Worm (Caenorhabditis elegans) whole organism, L2 larva: Measurements from ENCODE around the gene grp-1.

Source experiments
- C34F6.9 ChIP-seq: fragments of 150-350 bp; optimal IDR thresholded peaks from 2 replicates; lab custom pipeline; 2014; ENCODE audit warnings: missing biosample characterization, missing genetic modification characterization
- F13H6.1 ChIP-seq: sonication (generic microtip); optimal IDR thresholded peaks from 2 replicates; lab custom pipeline; 2016; ENCODE audit warnings: missing genetic modification characterization, missing compliant biosample characterization
- R02D3.7 ChIP-seq: fragments of 150-350 bp; optimal IDR thresholded peaks from 2 replicates; lab custom pipeline; 2014; ENCODE audit warnings: missing biosample characterization, missing genetic modification characterization
- Y55F3AM.14 ChIP-seq: fragments of 200-800 bp; sonication (Bioruptor generic); optimal IDR thresholded peaks from 2 replicates; lab custom pipeline; 2018; ENCODE audit warnings: mild to moderate bottlenecking, missing genetic modification characterization, missing compliant biosample characterization
- ZK546.5 ChIP-seq: sonication (generic microtip); optimal IDR thresholded peaks from 2 replicates; lab custom pipeline; 2017; ENCODE audit warnings: missing biosample characterization, missing genetic modification characterization
- alr-1 ChIP-seq: fragments of 150-350 bp; optimal IDR thresholded peaks from 2 replicates; lab custom pipeline; 2014; ENCODE audit warnings: missing biosample characterization, missing genetic modification characterization
- ama-1 ChIP-seq: fragments of 150-350 bp; optimal IDR thresholded peaks from 2 replicates; lab custom pipeline; 2018; ENCODE audit warnings: inconsistent platforms
- blmp-1 ChIP-seq: sonication (generic microtip); optimal IDR thresholded peaks from 2 replicates; lab custom pipeline; 2017; ENCODE audit warnings: missing genetic modification characterization, mild to moderate bottlenecking, missing compliant biosample characterization, antibody characterized with exemption, moderate library complexity; ENCODE audit not compliant: insufficient read depth
- ceh-16 ChIP-seq: fragments of 150-350 bp; optimal IDR thresholded peaks from 2 replicates; lab custom pipeline; 2014; ENCODE audit warnings: missing biosample characterization, missing genetic modification characterization
- ceh-82 ChIP-seq: fragments of 150-350 bp; optimal IDR thresholded peaks from 2 replicates; lab custom pipeline; 2014; ENCODE audit warnings: missing biosample characterization, missing genetic modification characterization
- crh-2 ChIP-seq: sonication (generic microtip); optimal IDR thresholded peaks from 2 replicates; lab custom pipeline; 2017; ENCODE audit warnings: missing biosample characterization, missing genetic modification characterization
- elt-1 ChIP-seq: fragments of 150-350 bp; optimal IDR thresholded peaks from 2 replicates; lab custom pipeline; 2014; ENCODE audit warnings: missing biosample characterization, missing genetic modification characterization
- elt-3 ChIP-seq: sonication (generic microtip); optimal IDR thresholded peaks from 2 replicates; lab custom pipeline; 2017; ENCODE audit warnings: missing biosample characterization, missing genetic modification characterization
- fos-1 ChIP-seq: fragments of 150-350 bp; optimal IDR thresholded peaks from 2 replicates; lab custom pipeline; 2014; ENCODE audit warnings: missing biosample characterization, missing genetic modification characterization
- gmeb-1 ChIP-seq: fragments of 150-350 bp; optimal IDR thresholded peaks from 2 replicates; lab custom pipeline; 2014; ENCODE audit warnings: missing biosample characterization, missing genetic modification characterization
- lin-11 ChIP-seq: fragments of 150-350 bp; sonication (generic microtip); optimal IDR thresholded peaks from 2 replicates; lab custom pipeline; 2014; ENCODE audit warnings: missing biosample characterization, missing genetic modification characterization, inconsistent platforms, mixed read lengths
- lin-13 ChIP-seq: fragments of 150-350 bp; optimal IDR thresholded peaks from 2 replicates; lab custom pipeline; 2014; ENCODE audit warnings: missing biosample characterization, missing genetic modification reagents, missing genetic modification characterization
- lsy-2 ChIP-seq, 2 experiments: fragments of 150-350 bp in 1 of 2; sonication (generic microtip) in 1 of 2; optimal IDR thresholded peaks; 2 replicates each; lab custom pipeline; 2014 to 2017; ENCODE audit warnings: missing biosample characterization in 2 of 2, missing genetic modification characterization in 2 of 2
- mab-5 ChIP-seq: fragments of 150-350 bp; optimal IDR thresholded peaks from 2 replicates; lab custom pipeline; 2014; ENCODE audit warnings: missing biosample characterization, missing genetic modification characterization
- mbf-1 ChIP-seq: sonication (generic microtip); optimal IDR thresholded peaks from 2 replicates; lab custom pipeline; 2017; ENCODE audit warnings: missing biosample characterization, missing genetic modification characterization
- mdl-1 ChIP-seq, 2 experiments: fragments of 150-350 bp in 1 of 2; sonication (generic microtip) in 1 of 2; optimal IDR thresholded peaks; 2 replicates each; lab custom pipeline; 2017; ENCODE audit warnings: missing biosample characterization in 2 of 2, missing genetic modification characterization in 2 of 2
- nhr-10 ChIP-seq: sonication (generic microtip); optimal IDR thresholded peaks from 2 replicates; lab custom pipeline; 2017; ENCODE audit warnings: missing biosample characterization, missing genetic modification characterization
- nhr-11 ChIP-seq: fragments of 150-350 bp; optimal IDR thresholded peaks from 2 replicates; lab custom pipeline; 2014; ENCODE audit warnings: missing biosample characterization, missing genetic modification characterization
- nhr-129 ChIP-seq: fragments of 150-350 bp; optimal IDR thresholded peaks from 2 replicates; lab custom pipeline; 2014; ENCODE audit warnings: missing biosample characterization, missing genetic modification characterization
- nhr-21 ChIP-seq: fragments of 150-350 bp; optimal IDR thresholded peaks from 2 replicates; lab custom pipeline; 2014; ENCODE audit warnings: missing biosample characterization, missing genetic modification characterization
- nhr-237 ChIP-seq: fragments of 150-350 bp; optimal IDR thresholded peaks from 2 replicates; lab custom pipeline; 2014; ENCODE audit warnings: missing biosample characterization, missing genetic modification characterization
- nhr-25 ChIP-seq: fragments of 150-350 bp; sonication (generic microtip); optimal IDR thresholded peaks from 3 replicates; lab custom pipeline; 2014; ENCODE audit warnings: missing biosample characterization, missing genetic modification characterization
- sem-4 ChIP-seq: fragments of 150-350 bp; optimal IDR thresholded peaks from 2 replicates; lab custom pipeline; 2014; ENCODE audit warnings: missing biosample characterization, missing genetic modification reagents, missing genetic modification characterization
- skn-1 ChIP-seq: sonication (generic microtip); optimal IDR thresholded peaks from 2 replicates; lab custom pipeline; 2017; ENCODE audit warnings: missing biosample characterization, missing genetic modification characterization
- sma-3 ChIP-seq: sonication (generic microtip); optimal IDR thresholded peaks from 2 replicates; lab custom pipeline; 2016; ENCODE audit warnings: missing genetic modification reagents, missing genetic modification characterization, missing compliant biosample characterization
- sma-9 ChIP-seq, 2 experiments: fragments of 150-350 bp in 1 of 2; sonication (generic microtip) in 1 of 2; optimal IDR thresholded peaks; 2 replicates each; lab custom pipeline; 2014 to 2016; ENCODE audit warnings: missing genetic modification characterization in 2 of 2, mild to moderate bottlenecking in 1 of 2, missing biosample characterization in 1 of 2, missing compliant biosample characterization in 1 of 2, missing genetic modification reagents in 1 of 2, moderate library complexity in 1 of 2
- snpc-4 ChIP-seq: fragments of 150-350 bp; optimal IDR thresholded peaks from 2 replicates; lab custom pipeline; 2014; ENCODE audit warnings: missing biosample characterization, missing genetic modification characterization
- unc-39 ChIP-seq: fragments of 150-350 bp; optimal IDR thresholded peaks from 2 replicates; lab custom pipeline; 2014; ENCODE audit warnings: missing biosample characterization, missing genetic modification characterization
- unc-55 ChIP-seq: fragments of 150-350 bp; sonication (generic microtip); optimal IDR thresholded peaks from 3 replicates; lab custom pipeline; 2014; ENCODE audit warnings: missing biosample characterization, missing genetic modification reagents, missing genetic modification characterization
- unc-62 ChIP-seq: fragments of 150-350 bp; optimal IDR thresholded peaks from 2 replicates; lab custom pipeline; 2014; ENCODE audit warnings: missing biosample characterization, missing genetic modification reagents, missing genetic modification characterization
- zag-1 ChIP-seq: fragments of 150-350 bp; optimal IDR thresholded peaks from 2 replicates; lab custom pipeline; 2014; ENCODE audit warnings: missing biosample characterization, missing genetic modification characterization
- ztf-1 ChIP-seq: fragments of 200-800 bp; sonication (Bioruptor generic); conservative IDR thresholded peaks from 2 replicates; pipeline ENCODE4 v1.3.6; 2022; ENCODE audit warnings: missing genetic modification characterization, missing compliant biosample characterization
- ztf-11 ChIP-seq: sonication (generic microtip); optimal IDR thresholded peaks from 2 replicates; lab custom pipeline; 2017; ENCODE audit warnings: missing biosample characterization, missing genetic modification characterization
- ztf-4 ChIP-seq: fragments of 150-350 bp; optimal IDR thresholded peaks from 2 replicates; lab custom pipeline; 2014; ENCODE audit warnings: missing biosample characterization, missing genetic modification characterization

Gene grp-1

DNA sequence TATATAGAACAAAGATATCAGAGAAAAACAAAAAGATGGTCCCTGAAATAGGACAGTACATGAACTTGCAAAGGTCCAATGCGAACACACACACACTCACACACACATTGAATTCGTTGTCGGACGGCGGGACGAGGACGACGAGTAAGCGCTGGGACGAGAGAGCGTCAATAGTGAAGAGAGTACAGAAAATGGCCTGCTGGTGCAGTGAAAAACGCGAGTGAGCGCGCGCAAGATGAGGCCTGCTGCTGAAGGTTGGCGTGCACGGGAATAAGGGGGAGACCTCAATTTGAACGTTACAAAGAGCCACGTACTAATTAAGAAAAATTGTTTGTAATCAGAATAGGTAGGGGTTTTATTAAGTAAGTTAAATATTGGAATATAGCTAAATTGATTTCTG, 41.5 kb downstream of the grp-1 start:
- TF ChIP-seq nhr-129 (tag; lab: Kevin White, UChicago) = peak; percentile 51
- no peak for TF ChIP-seq skn-1 (tag; lab: Kevin White, UChicago)
- TF ChIP-seq R02D3.7 (tag; lab: Kevin White, UChicago) = no peak
- no peak for TF ChIP-seq alr-1 (tag; lab: Kevin White, UChicago)
- peak; percentile 37 for TF ChIP-seq unc-55 (GFP tag; lab: Kevin White, UChicago)
- no peak for TF ChIP-seq ZK546.5 (tag; lab: Kevin White, UChicago)
- TF ChIP-seq ceh-82 (tag; lab: Kevin White, UChicago) = no peak
- TF ChIP-seq lsy-2 (tag; optimal IDR thresholded peaks at IDR 0.05; lab: Kevin White, UChicago) = peak; percentile 11 to 22
- TF ChIP-seq unc-39 (tag; lab: Kevin White, UChicago) = no peak
- no peak for TF ChIP-seq ama-1 (lab: Kevin White, UChicago)
- no peak for TF ChIP-seq lin-13 (GFP tag; lab: Kevin White, UChicago)
- TF ChIP-seq nhr-25 (tag; lab: Kevin White, UChicago) = no peak
- no peak for TF ChIP-seq ztf-1 (GFP tag; lab: Robert Waterston, UW)
- TF ChIP-seq zag-1 (tag; lab: Kevin White, UChicago) = no peak
- TF ChIP-seq unc-62 = no peak
- TF ChIP-seq F13H6.1 = peak; percentile 6
- no peak for TF ChIP-seq nhr-21
- no peak for TF ChIP-seq elt-3 (tag; lab: Kevin White, UChicago)
- no peak for TF ChIP-seq elt-1 (tag; lab: Kevin White, UChicago)
- no peak for TF ChIP-seq sma-3 (GFP tag; lab: Kevin White, UChicago)
- TF ChIP-seq lin-11 (tag; lab: Kevin White, UChicago) = no peak

ce11 chrIII:8129195-8129594, 43.7 kb downstream of the grp-1 start:
- TF ChIP-seq elt-3 (tag; lab: Kevin White, UChicago) (no peak), mbf-1 (no peak), mdl-1 (tag; optimal IDR thresholded peaks at IDR 0.05; lab: Kevin White, UChicago) (no peak), nhr-11 (no peak), elt-1 (tag; lab: Kevin White, UChicago) (no peak), mab-5 (no peak), nhr-10 (tag; lab: Kevin White, UChicago) (no peak), nhr-25 (tag; lab: Kevin White, UChicago) (peak; percentile 7)
- TF ChIP-seq, all 48 proteins: peak for 1

DNA sequence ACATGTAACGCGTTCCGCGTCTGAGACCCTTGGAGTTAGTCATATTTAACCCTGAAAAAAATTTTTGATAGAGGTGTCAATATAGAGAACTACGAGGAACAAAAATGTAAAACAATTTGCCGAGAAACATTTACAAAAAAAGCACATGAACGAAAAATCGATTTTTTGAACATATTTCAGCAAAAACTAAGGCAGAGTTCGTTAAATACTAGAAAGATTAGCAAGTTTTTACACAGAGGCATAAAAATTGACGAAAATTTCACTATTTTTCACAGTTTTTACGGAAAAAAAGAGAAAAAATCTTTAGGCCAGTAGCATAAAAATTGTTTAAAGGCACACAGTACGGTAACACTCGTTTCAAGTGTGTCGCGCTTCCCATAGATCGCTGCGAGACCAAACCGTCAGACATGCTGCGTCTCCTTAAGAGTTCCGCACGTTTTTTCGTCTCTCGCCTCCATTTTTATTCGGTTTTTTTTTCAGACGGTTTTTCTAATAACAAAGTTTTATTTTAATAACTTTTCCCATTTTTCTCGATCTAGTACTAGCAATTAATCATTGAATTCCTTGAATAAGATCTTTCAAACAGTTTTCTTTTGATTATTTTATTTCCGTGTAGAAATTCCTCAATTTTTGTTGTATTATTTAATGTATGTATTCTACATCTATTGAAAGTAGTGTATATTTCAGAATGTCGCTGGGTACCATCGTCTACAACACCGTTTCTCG, 44.8 kb downstream of the grp-1 start, which contains the start of the genes rpl-21 and C14B9.10:
Gene rpl-21, minus strand, starts transcription at position 51 of the 726 bp plus-strand sequence.
Gene C14B9.10, plus strand, starts transcription at position 676 of the 726 bp plus-strand sequence.
- TF ChIP-seq mdl-1 (tag; optimal IDR thresholded peaks at IDR 0.05; lab: Kevin White, UChicago) (peak; percentile 31 to 39), gmeb-1 (tag; lab: Kevin White, UChicago) (peak; percentile 82), ama-1 (lab: Kevin White, UChicago) (peak; percentile 45), fos-1 (tag; lab: Kevin White, UChicago) (peak; percentile 61), ceh-82 (tag; lab: Kevin White, UChicago) (peak; percentile 49), lsy-2 (tag; optimal IDR thresholded peaks at IDR 0.05; lab: Kevin White, UChicago) (peak; percentile 96 to 99), ztf-11 (tag; lab: Kevin White, UChicago) (no peak), ztf-1 (GFP tag; lab: Robert Waterston, UW) (no peak), lin-11 (tag; lab: Kevin White, UChicago) (peak; percentile 60), C34F6.9 (tag; lab: Kevin White, UChicago) (peak; percentile 89), nhr-11 (no peak), crh-2 (tag; lab: Kevin White, UChicago) (peak; percentile 88), mab-5 (peak; percentile 28), ztf-4 (peak; percentile 61), F13H6.1 (peak; percentile 71), R02D3.7 (tag; lab: Kevin White, UChicago) (peak; percentile 3), sem-4 (tag; lab: Kevin White, UChicago) (peak; percentile 80), nhr-129 (tag; lab: Kevin White, UChicago) (peak; percentile 86), Y55F3AM.14 (GFP tag; lab: Kevin White, UChicago) (no peak), ceh-16 (peak; percentile 19), nhr-21 (peak; percentile 76), blmp-1 (peak; percentile 32), sma-9 (GFP tag; optimal IDR thresholded peaks at IDR 0.05; lab: Kevin White, UChicago) (peak; percentile 88), sma-9 (tag; optimal IDR thresholded peaks at IDR 0.05; lab: Kevin White, UChicago) (no peak), unc-55 (GFP tag; lab: Kevin White, UChicago) (peak; percentile 98), snpc-4 (peak; percentile 49), sma-3 (GFP tag; lab: Kevin White, UChicago) (peak; percentile 76), nhr-25 (tag; lab: Kevin White, UChicago) (peak; percentile 85), nhr-237 (tag; lab: Kevin White, UChicago) (no peak), unc-62 (no peak), skn-1 (tag; lab: Kevin White, UChicago) (no peak), ZK546.5 (tag; lab: Kevin White, UChicago) (peak; percentile 63), lin-13 (GFP tag; lab: Kevin White, UChicago) (peak; percentile 80)
